Fruit fly (Drosophila melanogaster): Measurements from ENCODE around the gene Slob.

Gene Slob

DNA sequence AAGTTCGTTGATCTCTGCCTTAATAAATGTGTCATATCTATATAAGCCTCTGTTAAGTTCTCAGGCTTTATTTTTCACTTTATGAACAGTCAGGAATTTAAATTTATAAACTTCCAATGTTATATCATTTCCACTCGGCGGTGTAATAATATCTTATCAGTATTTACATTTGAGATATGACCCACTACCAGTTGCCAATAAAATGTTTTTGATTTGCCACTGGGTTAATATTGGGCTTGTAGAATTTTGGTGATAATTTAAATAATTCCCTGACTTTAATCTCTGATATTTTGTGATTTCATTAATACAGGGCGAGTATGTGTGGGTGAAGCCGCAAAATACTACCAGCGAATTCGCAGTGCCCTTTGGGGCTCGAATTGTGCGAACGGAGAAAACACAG is 5.4 kb upstream of the Slob start:
- no peak for TF ChIP-seq ovo (GFP tag; optimal IDR thresholded peaks at IDR 0.05)
- no peak for TF ChIP-seq CG7101 (tag; optimal IDR thresholded peaks at IDR 0.05)
- TF ChIP-seq cnc (optimal IDR thresholded peaks at IDR 0.05), result no peak
- no peak for TF ChIP-seq Mnt (GFP tag; optimal IDR thresholded peaks at IDR 0.05)
- TF ChIP-seq Crg-1 (GFP tag; optimal IDR thresholded peaks at IDR 0.05), result no peak
- peak; percentile 12 for TF ChIP-seq kay (GFP tag; ENCODE audit: borderline replicate concordance)
- no peak for TF ChIP-seq cic (GFP tag; optimal IDR thresholded peaks at IDR 0.05)

DNA sequence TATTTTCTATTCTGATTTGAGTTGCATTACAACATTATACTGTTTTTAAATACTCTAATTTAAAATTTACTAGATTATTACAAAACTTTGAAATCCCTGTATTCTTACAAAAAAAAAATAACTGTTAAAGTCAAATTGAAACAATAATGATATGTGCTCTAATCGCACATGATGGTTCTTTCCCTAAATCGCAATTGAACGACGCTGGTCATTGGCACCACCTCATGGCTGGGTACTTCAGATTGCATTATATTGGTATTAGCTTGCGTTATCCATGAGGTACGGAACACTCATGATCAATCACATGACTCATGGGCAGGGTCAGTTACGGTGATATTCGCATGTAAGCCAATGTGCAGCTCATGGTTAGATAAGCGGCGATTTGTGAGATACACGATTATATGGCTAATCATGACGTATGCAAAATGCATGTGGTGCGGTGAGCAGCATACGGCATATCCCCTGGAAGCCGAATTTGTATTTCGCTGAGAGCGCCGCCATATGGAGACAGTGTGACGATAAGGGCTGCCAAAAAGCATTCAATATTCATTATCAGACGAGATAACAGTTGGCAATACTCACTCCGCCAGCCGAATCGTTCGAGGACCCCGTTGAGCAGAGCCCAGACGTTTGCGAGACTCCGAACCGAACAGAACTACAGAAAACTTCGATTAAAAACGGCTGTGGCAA is 3.4 kb upstream of the Slob start:
- TF ChIP-seq cnc (optimal IDR thresholded peaks at IDR 0.05) (no peak), CG14711 (tag; optimal IDR thresholded peaks at IDR 0.05) (no peak), CG1620 (GFP tag; optimal IDR thresholded peaks at IDR 0.05) (no peak), ovo (GFP tag; optimal IDR thresholded peaks at IDR 0.05) (no peak), cic (GFP tag; optimal IDR thresholded peaks at IDR 0.05) (peak; percentile 30), kay (GFP tag; ENCODE audit: borderline replicate concordance) (peak; percentile 87), Mnt (GFP tag; optimal IDR thresholded peaks at IDR 0.05) (peak; percentile 47)

DNA sequence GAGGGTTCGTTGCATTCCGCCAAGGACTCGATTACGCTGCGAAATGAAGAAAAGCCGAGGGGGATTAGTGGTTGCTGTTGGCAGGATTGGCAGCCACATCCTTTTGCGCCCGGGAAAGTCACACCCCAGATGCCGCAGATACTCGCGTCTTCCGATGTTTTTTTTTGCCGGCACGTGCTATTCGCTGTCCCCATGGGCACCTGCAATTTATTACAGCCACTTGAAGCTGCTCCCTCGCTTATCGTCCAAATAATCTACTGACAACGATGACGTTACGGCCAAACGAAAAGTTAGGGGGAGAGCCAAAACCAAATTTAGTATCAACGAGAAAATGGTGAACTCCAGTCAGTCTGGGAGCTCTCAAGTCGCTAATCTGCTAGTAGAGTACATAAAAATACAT is 2.1 kb upstream of the Slob start:
- TF ChIP-seq CG7101 (tag; optimal IDR thresholded peaks at IDR 0.05) (no peak), cic (GFP tag; optimal IDR thresholded peaks at IDR 0.05) (no peak), toe (GFP tag; optimal IDR thresholded peaks at IDR 0.05) (no peak), CG11617 (GFP tag; optimal IDR thresholded peaks at IDR 0.05) (no peak), Clk (GFP tag; optimal IDR thresholded peaks at IDR 0.05) (no peak), CG5204 (GFP tag; optimal IDR thresholded peaks at IDR 0.05) (no peak), cnc (optimal IDR thresholded peaks at IDR 0.05) (no peak), Hr96 (GFP tag; optimal IDR thresholded peaks at IDR 0.05) (no peak), bab1 (GFP tag; optimal IDR thresholded peaks at IDR 0.05) (no peak), kay (GFP tag; ENCODE audit: borderline replicate concordance) (no peak), tj (GFP tag; optimal IDR thresholded peaks at IDR 0.05) (no peak), CG12768 (GFP tag; optimal IDR thresholded peaks at IDR 0.05) (no peak), Mnt (GFP tag; optimal IDR thresholded peaks at IDR 0.05) (no peak), CG1620 (GFP tag; optimal IDR thresholded peaks at IDR 0.05) (no peak), CG14711 (tag; optimal IDR thresholded peaks at IDR 0.05) (no peak), CG33017 (tag; optimal IDR thresholded peaks at IDR 0.05) (no peak), pad (GFP tag; optimal IDR thresholded peaks at IDR 0.05) (no peak), CG7045 (GFP tag; optimal IDR thresholded peaks at IDR 0.05) (no peak), ovo (GFP tag; optimal IDR thresholded peaks at IDR 0.05) (no peak)

DNA sequence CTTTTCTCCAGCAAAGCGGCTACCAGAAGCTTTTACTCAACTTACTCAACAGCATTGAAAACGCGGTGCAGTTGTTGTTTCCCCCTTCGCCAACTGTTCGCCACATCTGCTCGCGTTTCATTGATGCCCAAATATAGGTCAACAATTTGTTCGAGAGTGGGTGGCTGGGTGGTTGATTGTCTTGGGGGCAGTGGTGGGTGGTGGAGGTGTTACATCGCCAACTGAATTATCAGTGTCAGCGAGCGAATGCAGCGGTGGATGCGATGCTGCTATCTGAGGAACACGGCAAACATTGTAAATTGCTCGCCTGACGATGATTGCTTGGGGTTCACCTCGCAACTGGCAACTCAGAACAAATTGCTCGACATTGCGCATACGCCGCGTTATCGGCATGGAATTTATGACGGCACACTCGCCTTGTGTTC is 888 bp upstream of the Slob start:
- TF ChIP-seq CG7045 (GFP tag; optimal IDR thresholded peaks at IDR 0.05) (no peak), cic (GFP tag; optimal IDR thresholded peaks at IDR 0.05) (peak; percentile 49)

DNA sequence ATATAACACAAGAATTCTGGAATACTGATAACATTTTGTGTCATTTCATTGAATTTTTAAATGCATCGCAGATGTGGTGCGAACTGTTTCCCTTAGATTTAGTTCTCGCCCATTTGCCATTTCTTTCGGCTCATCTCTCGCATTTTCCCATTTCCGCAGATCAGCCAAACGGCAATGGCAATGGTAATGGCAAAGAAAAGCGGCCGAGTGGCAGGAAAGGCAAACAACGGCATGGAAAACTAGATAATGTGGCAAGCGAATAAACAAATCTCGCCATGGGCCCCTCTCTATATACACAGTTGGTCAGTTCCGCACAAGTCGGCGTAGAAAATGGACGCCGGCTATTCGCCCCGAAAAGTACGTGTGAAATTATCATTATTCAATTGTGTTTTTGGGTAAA is 9.1 kb downstream of the Slob start, which contains the start of gene Myo28B1:
Gene Myo28B1 (plus strand): TSS at position 301 of the 400 bp plus-strand sequence.
- TF ChIP-seq CG14711 (tag; optimal IDR thresholded peaks at IDR 0.05) (no peak), CG12768 (GFP tag; optimal IDR thresholded peaks at IDR 0.05) (no peak), CG11617 (GFP tag; optimal IDR thresholded peaks at IDR 0.05) (no peak), Crg-1 (GFP tag; optimal IDR thresholded peaks at IDR 0.05) (no peak), bab1 (GFP tag; optimal IDR thresholded peaks at IDR 0.05) (no peak)

DNA sequence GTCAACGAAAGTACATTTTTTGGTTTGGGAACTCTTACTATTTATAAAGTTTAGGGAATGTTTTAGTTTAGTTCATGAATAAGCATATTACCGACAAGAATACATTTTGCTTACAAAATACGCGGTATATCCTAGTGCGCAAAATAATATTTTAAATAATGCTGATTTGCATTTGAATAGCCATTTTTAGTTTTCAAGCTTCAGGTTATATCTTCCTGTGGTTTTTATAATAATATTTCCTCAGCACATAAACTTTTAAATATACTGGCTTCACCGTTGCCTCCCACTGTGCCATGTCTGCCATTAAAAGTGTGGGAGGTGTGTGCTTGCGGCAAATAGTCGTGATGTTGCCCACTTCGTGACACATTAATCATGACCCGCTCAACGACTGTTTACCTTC is 14.8 kb downstream of the Slob start:
- TF ChIP-seq Mnt (GFP tag; optimal IDR thresholded peaks at IDR 0.05) (no peak), pad (GFP tag; optimal IDR thresholded peaks at IDR 0.05) (no peak), kay (GFP tag; ENCODE audit: borderline replicate concordance) (no peak)

DNA sequence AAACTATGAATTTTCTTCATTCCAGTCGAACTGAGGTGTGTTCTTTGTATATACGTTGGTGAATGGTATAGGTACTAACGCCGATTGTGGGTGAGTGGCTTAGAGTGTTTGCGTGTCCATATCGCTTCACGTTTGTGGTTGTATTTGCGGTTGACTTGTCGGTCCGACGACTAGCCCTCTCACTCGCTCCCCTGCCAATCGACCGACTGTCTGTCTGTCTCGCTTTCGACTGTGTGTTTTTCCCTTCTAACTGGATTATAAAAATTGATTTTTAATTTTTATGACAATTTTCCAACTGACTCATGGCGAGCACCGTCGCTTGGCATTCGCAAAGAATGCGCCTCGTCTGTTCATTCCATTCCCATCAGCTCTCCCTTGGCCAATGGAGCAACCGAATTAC is 15.3 kb downstream of the Slob start:
- peak; percentile 54 for TF ChIP-seq pad (GFP tag; optimal IDR thresholded peaks at IDR 0.05)
- TF ChIP-seq CG7101 (tag; optimal IDR thresholded peaks at IDR 0.05), result no peak

DNA sequence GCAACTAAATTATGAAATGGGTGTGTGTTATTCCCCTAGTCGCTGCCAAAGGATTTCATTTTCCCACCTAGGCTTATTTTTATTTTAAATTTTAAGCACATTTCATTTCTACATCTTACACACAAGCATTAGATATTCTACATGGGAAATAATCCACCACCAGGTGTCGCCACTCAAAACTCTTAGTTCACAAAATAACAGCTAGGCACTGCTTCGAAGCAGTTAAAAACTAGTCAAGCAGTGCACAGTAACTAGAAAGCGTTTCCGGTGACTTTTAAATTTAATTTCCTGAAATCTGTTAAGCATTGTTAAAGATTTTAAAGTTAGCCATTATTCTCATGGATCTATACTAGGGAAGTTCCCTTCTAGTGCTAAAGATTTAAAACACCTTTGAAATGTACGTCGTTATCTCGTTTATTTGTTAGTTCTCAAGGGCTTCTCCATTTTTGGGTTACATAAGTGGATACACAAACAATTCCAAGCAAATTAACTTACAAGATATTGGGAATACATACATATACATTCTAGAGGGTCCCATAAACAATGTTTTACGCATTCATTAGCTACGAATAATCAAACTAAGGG is 33.2 kb downstream of the Slob start:
- peak; percentile 45 for TF ChIP-seq Crg-1 (GFP tag; optimal IDR thresholded peaks at IDR 0.05)
- TF ChIP-seq CG1620 (GFP tag; optimal IDR thresholded peaks at IDR 0.05), result no peak
- TF ChIP-seq CG7101 (tag; optimal IDR thresholded peaks at IDR 0.05), result peak; percentile 45
- TF ChIP-seq CG33017 (tag; optimal IDR thresholded peaks at IDR 0.05), result no peak
- no peak for TF ChIP-seq CG11617 (GFP tag; optimal IDR thresholded peaks at IDR 0.05)
- TF ChIP-seq Hr96 (GFP tag; optimal IDR thresholded peaks at IDR 0.05), result no peak
- TF ChIP-seq ovo (GFP tag; optimal IDR thresholded peaks at IDR 0.05), result peak; percentile 54
- TF ChIP-seq Mnt (GFP tag; optimal IDR thresholded peaks at IDR 0.05), result peak; percentile 45
- TF ChIP-seq CG5204 (GFP tag; optimal IDR thresholded peaks at IDR 0.05), result peak; percentile 51

Measured in whole organism, adult.